Fruit fly (Drosophila melanogaster) whole organism, embryonic: ENCODE measurements around the gene CG15461.

Source experiments
- Aef1 ChIP-seq: fragments of 200-800 bp; sonication (Bioruptor generic); IDR thresholded peaks from 3 replicates; pipeline ENCODE4 v1.3.6; 2022; ENCODE audit warnings: missing biosample characterization, missing genetic modification characterization
- CG10274 ChIP-seq: fragments of 200-800 bp; sonication (Bioruptor generic); optimal IDR thresholded peaks from 3 replicates; lab custom pipeline; 2017; ENCODE audit warnings: missing biosample characterization, mild to moderate bottlenecking, missing genetic modification characterization
- CG10959 ChIP-seq: fragments of 200-800 bp; sonication (Bioruptor generic); IDR thresholded peaks from 2 replicates; pipeline ENCODE4 v1.3.6; 2022; ENCODE audit warnings: missing biosample characterization, missing genetic modification characterization
- CG11093 ChIP-seq: fragments of 200-800 bp; sonication (Bioruptor generic); IDR thresholded peaks from 3 replicates; pipeline ENCODE4 v1.3.6; 2022; ENCODE audit warnings: missing biosample characterization, missing genetic modification characterization
- CG11247 ChIP-seq: fragments of 200-800 bp; sonication (Bioruptor generic); IDR thresholded peaks from 2 replicates; pipeline ENCODE4 v1.3.6; 2022; ENCODE audit warnings: missing biosample characterization, missing genetic modification characterization
- CG12236 ChIP-seq: fragments of 200-800 bp; sonication (Bioruptor generic); optimal IDR thresholded peaks from 2 replicates; lab custom pipeline; 2016; ENCODE audit warnings: missing biosample characterization, missing genetic modification characterization
- CG1233 ChIP-seq: fragments of 200-800 bp; sonication (Bioruptor generic); optimal IDR thresholded peaks from 4 replicates; lab custom pipeline; 2018; ENCODE audit warnings: missing biosample characterization, mild to moderate bottlenecking, missing genetic modification characterization
- CG13287 ChIP-seq: fragments of 200-800 bp; sonication (Bioruptor generic); IDR thresholded peaks from 2 replicates; pipeline ENCODE4 v1.3.6; 2022; ENCODE audit warnings: missing biosample characterization, missing genetic modification characterization; ENCODE audit not compliant: partially characterized antibody
- CG14050 ChIP-seq: fragments of 200-800 bp; sonication (Bioruptor generic); IDR thresholded peaks from 3 replicates; pipeline ENCODE4 v1.3.6; 2022; ENCODE audit warnings: missing biosample characterization, missing genetic modification characterization
- CG14710 ChIP-seq: fragments of 200-800 bp; sonication (Bioruptor generic); optimal IDR thresholded peaks from 3 replicates; lab custom pipeline; 2019; ENCODE audit warnings: missing biosample characterization, mild to moderate bottlenecking, missing genetic modification characterization, moderate library complexity
- CG1602 ChIP-seq: fragments of 200-800 bp; sonication (Bioruptor generic); optimal IDR thresholded peaks from 3 replicates; lab custom pipeline; 2016; ENCODE audit warnings: missing biosample characterization, missing genetic modification characterization
- CG16815 ChIP-seq: fragments of 200-800 bp; sonication (Bioruptor generic); optimal IDR thresholded peaks from 3 replicates; lab custom pipeline; 2017; ENCODE audit warnings: missing biosample characterization, mild to moderate bottlenecking, missing genetic modification characterization
- CG17802 ChIP-seq: fragments of 200-800 bp; sonication (Bioruptor generic); optimal IDR thresholded peaks from 2 replicates; lab custom pipeline; 2018; ENCODE audit warnings: missing biosample characterization, mild to moderate bottlenecking, missing genetic modification characterization, moderate library complexity
- CG2875 ChIP-seq: fragments of 200-800 bp; sonication (Bioruptor generic); optimal IDR thresholded peaks from 2 replicates; lab custom pipeline; 2017; ENCODE audit warnings: missing biosample characterization, mild to moderate bottlenecking, missing genetic modification characterization, missing genetic modification reagents
- CG30020 ChIP-seq: fragments of 200-800 bp; optimal IDR thresholded peaks from 2 replicates; lab custom pipeline; 2019; ENCODE audit warnings: missing biosample characterization, mild to moderate bottlenecking, missing genetic modification characterization, moderate library complexity
- CG6254 ChIP-seq: fragments of 200-800 bp; sonication (Bioruptor generic); optimal IDR thresholded peaks from 3 replicates; lab custom pipeline; 2017; ENCODE audit warnings: mild to moderate bottlenecking, missing biosample characterization, missing genetic modification reagents, missing genetic modification characterization
- CG6683 ChIP-seq: fragments of 200-800 bp; sonication (Bioruptor generic); optimal IDR thresholded peaks from 2 replicates; lab custom pipeline; 2017; ENCODE audit warnings: missing biosample characterization, mild to moderate bottlenecking, missing genetic modification characterization, missing genetic modification reagents
- CG8281 ChIP-seq: fragments of 200-800 bp; sonication (Bioruptor generic); optimal IDR thresholded peaks from 2 replicates; lab custom pipeline; 2018; ENCODE audit warnings: missing biosample characterization, mild to moderate bottlenecking, missing genetic modification characterization, moderate library complexity
- CG9609 ChIP-seq: fragments of 200-800 bp; sonication (Bioruptor generic); optimal IDR thresholded peaks from 3 replicates; lab custom pipeline; 2016; ENCODE audit warnings: missing biosample characterization, missing genetic modification characterization
- Chrac-16 ChIP-seq: fragments of 200-800 bp; sonication (Bioruptor generic); optimal IDR thresholded peaks from 3 replicates; lab custom pipeline; 2016; ENCODE audit warnings: missing biosample characterization, missing genetic modification characterization
- CrebB ChIP-seq: fragments of 200-800 bp; sonication (Bioruptor generic); optimal IDR thresholded peaks from 3 replicates; lab custom pipeline; 2018; ENCODE audit warnings: missing biosample characterization, mild to moderate bottlenecking, missing genetic modification characterization
- Dad ChIP-seq: fragments of 200-800 bp; sonication (Bioruptor generic); optimal IDR thresholded peaks from 3 replicates; lab custom pipeline; 2016; ENCODE audit warnings: missing biosample characterization, missing genetic modification characterization
- Dfd ChIP-seq, 2 experiments: fragments of >200 bp; optimal IDR thresholded peaks; 2 replicates each; lab custom pipeline; 2017; ENCODE audit warnings: missing biosample characterization in 2 of 2, missing genetic modification characterization in 2 of 2
- E2f2 ChIP-seq: fragments of 200-800 bp; sonication (Bioruptor generic); IDR thresholded peaks from 2 replicates; pipeline ENCODE4 v1.3.6; 2022; ENCODE audit warnings: missing biosample characterization, missing genetic modification characterization
- H15 ChIP-seq: fragments of 200-800 bp; sonication (Bioruptor generic); IDR thresholded peaks from 3 replicates; pipeline ENCODE4 v1.3.6; 2022; ENCODE audit warnings: missing biosample characterization, missing genetic modification characterization
- Lim3 ChIP-seq: fragments of 200-800 bp; sonication (Bioruptor generic); IDR thresholded peaks from 2 replicates; pipeline ENCODE4 v1.3.6; 2022; ENCODE audit warnings: missing biosample characterization, missing genetic modification characterization
- Max ChIP-seq: fragments of 200-800 bp; sonication (Bioruptor generic); optimal IDR thresholded peaks from 2 replicates; lab custom pipeline; 2016; ENCODE audit warnings: missing biosample characterization, mild to moderate bottlenecking, missing genetic modification characterization
- Mes4 ChIP-seq: fragments of 200-800 bp; sonication (Bioruptor generic); optimal IDR thresholded peaks from 2 replicates; lab custom pipeline; 2016; ENCODE audit warnings: missing biosample characterization, missing genetic modification characterization
- NFAT ChIP-seq: fragments of 200-800 bp; sonication (Bioruptor generic); IDR thresholded peaks from 2 replicates; pipeline ENCODE4 v1.3.6; 2022; ENCODE audit warnings: missing biosample characterization, missing genetic modification characterization
- Nf-YC ChIP-seq: fragments of 200-800 bp; optimal IDR thresholded peaks from 3 replicates; lab custom pipeline; 2019; ENCODE audit warnings: missing biosample characterization, mild to moderate bottlenecking, missing genetic modification characterization, moderate library complexity
- Scr ChIP-seq: fragments of 200-800 bp; sonication (Bioruptor generic); IDR thresholded peaks from 2 replicates; pipeline ENCODE4 v1.3.6; 2022; ENCODE audit warnings: missing biosample characterization, missing genetic modification characterization; ENCODE audit not compliant: partially characterized antibody
- Sin3A ChIP-seq: fragments of >200 bp; optimal IDR thresholded peaks from 2 replicates; lab custom pipeline; 2018
- Ssrp ChIP-seq: fragments of 200-800 bp; sonication (Bioruptor generic); optimal IDR thresholded peaks from 2 replicates; lab custom pipeline; 2018; ENCODE audit warnings: missing biosample characterization, mild to moderate bottlenecking, missing genetic modification characterization, moderate library complexity
- Taf1 ChIP-seq: fragments of 200-800 bp; sonication (Bioruptor generic); IDR thresholded peaks from 2 replicates; pipeline ENCODE4 v1.3.6; 2022; ENCODE audit warnings: missing biosample characterization, missing genetic modification characterization
- ac ChIP-seq: fragments of 200-800 bp; sonication (Bioruptor generic); optimal IDR thresholded peaks from 3 replicates; lab custom pipeline; 2017; ENCODE audit warnings: missing biosample characterization, mild to moderate bottlenecking, missing genetic modification characterization
- bcd ChIP-seq: fragments of 200-800 bp; sonication (Bioruptor generic); optimal IDR thresholded peaks from 2 replicates; lab custom pipeline; 2017; ENCODE audit warnings: missing biosample characterization, mild to moderate bottlenecking, missing genetic modification characterization
- bsh ChIP-seq, 2 experiments: fragments of 200-800 bp; sonication (Bioruptor generic); optimal IDR thresholded peaks; 2 replicates each; lab custom pipeline; 2017 to 2018; ENCODE audit warnings: mild to moderate bottlenecking in 2 of 2, missing biosample characterization in 2 of 2, missing genetic modification characterization in 2 of 2, moderate library complexity in 1 of 2
- croc ChIP-seq: fragments of 200-800 bp; sonication (Bioruptor generic); conservative IDR thresholded peaks from 3 replicates; pipeline ENCODE4 v1.3.6; 2022; ENCODE audit warnings: missing biosample characterization, missing genetic modification characterization
- ham ChIP-seq: fragments of 200-800 bp; sonication (Bioruptor generic); IDR thresholded peaks from 2 replicates; pipeline ENCODE4 v1.3.6; 2022; ENCODE audit warnings: missing biosample characterization, missing genetic modification characterization
- mam ChIP-seq: fragments of 200-800 bp; sonication (Bioruptor generic); optimal IDR thresholded peaks from 3 replicates; lab custom pipeline; 2016; ENCODE audit warnings: missing biosample characterization, missing genetic modification characterization
- nmo ChIP-seq: fragments of 200-800 bp; sonication (Bioruptor generic); optimal IDR thresholded peaks from 2 replicates; lab custom pipeline; 2018; ENCODE audit warnings: missing biosample characterization, mild to moderate bottlenecking, missing genetic modification characterization, moderate library complexity
- p53 ChIP-seq: fragments of 200-800 bp; sonication (Bioruptor generic); optimal IDR thresholded peaks from 2 replicates; lab custom pipeline; 2016; ENCODE audit warnings: missing biosample characterization, missing genetic modification characterization
- psq ChIP-seq: fragments of 200-800 bp; sonication (Bioruptor generic); optimal IDR thresholded peaks from 2 replicates; lab custom pipeline; 2017; ENCODE audit warnings: missing biosample characterization, missing genetic modification characterization
- repo ChIP-seq: fragments of 200-800 bp; sonication (Bioruptor generic); optimal IDR thresholded peaks from 2 replicates; lab custom pipeline; 2016; ENCODE audit warnings: missing biosample characterization, missing genetic modification characterization
- scrt ChIP-seq: fragments of 200-800 bp; sonication (Bioruptor generic); optimal IDR thresholded peaks from 2 replicates; lab custom pipeline; 2018; ENCODE audit warnings: missing biosample characterization, mild to moderate bottlenecking, missing genetic modification characterization, moderate library complexity
- sob ChIP-seq: fragments of 200-800 bp; sonication (Bioruptor generic); IDR thresholded peaks from 2 replicates; pipeline ENCODE4 v1.3.6; 2022; ENCODE audit warnings: missing biosample characterization, missing genetic modification characterization
- tup ChIP-seq: fragments of 200-800 bp; sonication (Bioruptor generic); optimal IDR thresholded peaks from 2 replicates; lab custom pipeline; 2016; ENCODE audit warnings: missing biosample characterization, mild to moderate bottlenecking, missing genetic modification characterization, moderate library complexity
- tx ChIP-seq: fragments of 200-800 bp; sonication (Bioruptor generic); optimal IDR thresholded peaks from 2 replicates; lab custom pipeline; 2016; ENCODE audit warnings: missing biosample characterization, missing genetic modification characterization
- unpg ChIP-seq: fragments of 200-800 bp; sonication (Bioruptor generic); optimal IDR thresholded peaks from 3 replicates; lab custom pipeline; 2018; ENCODE audit warnings: missing biosample characterization, mild to moderate bottlenecking, missing genetic modification characterization, moderate library complexity
- vnd ChIP-seq: fragments of 200-800 bp; sonication (Bioruptor generic); IDR thresholded peaks from 3 replicates; pipeline ENCODE4 v1.3.6; 2022; ENCODE audit warnings: missing biosample characterization, missing genetic modification characterization; ENCODE audit not compliant: partially characterized antibody
- z ChIP-seq: fragments of 200-800 bp; sonication (Bioruptor generic); IDR thresholded peaks from 3 replicates; pipeline ENCODE4 v1.3.6; 2022; ENCODE audit warnings: missing biosample characterization, missing genetic modification characterization

Gene CG15461

DNA sequence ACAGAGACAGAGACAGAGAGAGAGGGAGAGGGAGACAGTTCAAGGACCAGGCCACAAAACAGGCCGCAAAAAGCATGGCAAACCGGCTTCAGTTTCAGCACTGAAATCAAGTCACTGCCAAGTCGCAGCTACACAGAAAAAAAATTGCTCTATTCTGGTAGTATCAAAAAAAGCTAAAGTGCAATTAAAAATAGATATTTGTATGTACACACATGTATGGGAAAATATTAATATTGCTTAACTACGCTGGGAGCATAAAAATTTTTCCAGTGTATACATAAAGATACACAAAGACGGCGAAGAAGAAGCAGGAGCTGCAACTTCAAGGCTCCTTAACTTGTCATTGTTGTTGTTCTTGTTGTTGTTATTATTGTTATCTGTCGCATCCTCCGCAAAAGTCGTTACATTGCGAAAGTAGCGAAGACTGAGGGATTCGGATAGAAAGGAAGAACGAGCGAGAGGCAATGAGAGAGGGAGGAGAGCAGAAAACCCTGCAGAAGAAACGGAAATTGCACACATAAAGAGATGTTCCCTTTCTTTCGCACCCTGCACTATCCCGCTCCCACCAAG, 15.1 kb downstream of the CG15461 start (continued):
- no peak for TF ChIP-seq CG30020 (tag; lab: Kevin White, UChicago)
- TF ChIP-seq tup (GFP tag; lab: Kevin White, UChicago): no peak
- no peak for TF ChIP-seq CG6683
- TF ChIP-seq H15 (GFP tag; lab: Robert Waterston, UW): no peak
- TF ChIP-seq Max (GFP tag; lab: Kevin White, UChicago): no peak
- TF ChIP-seq CG14050 (GFP tag; lab: Robert Waterston, UW): no peak
- TF ChIP-seq scrt (GFP tag; lab: Kevin White, UChicago): no peak
- TF ChIP-seq CG8281 (tag; lab: Kevin White, UChicago): no peak
- no peak for TF ChIP-seq CG12236 (GFP tag; lab: Kevin White, UChicago)
- TF ChIP-seq Chrac-16 (GFP tag; lab: Kevin White, UChicago): peak; percentile 32
- peak; percentile 33 for TF ChIP-seq mam (GFP tag; lab: Kevin White, UChicago)
- no peak for TF ChIP-seq E2f2 (GFP tag; lab: Robert Waterston, UW)
- peak; percentile 50 for TF ChIP-seq nmo (GFP tag; lab: Kevin White, UChicago)
- TF ChIP-seq Ssrp: peak; percentile 17
- no peak for TF ChIP-seq Scr
- TF ChIP-seq CG1602 (GFP tag; lab: Kevin White, UChicago): no peak
- no peak for TF ChIP-seq CG11247 (GFP tag; lab: Robert Waterston, UW)
- no peak for TF ChIP-seq repo
- no peak for TF ChIP-seq Lim3 (GFP tag; lab: Robert Waterston, UW)
- no peak for TF ChIP-seq CG11093
- no peak for TF ChIP-seq Taf1 (GFP tag; lab: Robert Waterston, UW)
- no peak for TF ChIP-seq CG16815 (GFP tag; lab: Kevin White, UChicago)
- TF ChIP-seq ham (GFP tag; lab: Robert Waterston, UW): no peak
- no peak for TF ChIP-seq CG13287
- TF ChIP-seq CG17802 (tag; lab: Kevin White, UChicago): no peak
- TF ChIP-seq bcd (GFP tag; lab: Kevin White, UChicago): no peak
- no peak for TF ChIP-seq CrebB (tag; lab: Kevin White, UChicago)
- peak; percentile 4 for TF ChIP-seq Mes4 (GFP tag; lab: Kevin White, UChicago)
- TF ChIP-seq CG10274 (GFP tag; lab: Kevin White, UChicago): no peak
- no peak for TF ChIP-seq CG1233
- peak; percentile 19; the same call in 1 of the 3 replicates for TF ChIP-seq croc (GFP tag; lab: Robert Waterston, UW)
- TF ChIP-seq CG10959 (GFP tag; lab: Robert Waterston, UW): no peak
- peak; percentile 23; the same call in 1 of the 2 replicates for TF ChIP-seq sob
- TF ChIP-seq CG14710: no peak
- no peak for TF ChIP-seq vnd (GFP tag; lab: Robert Waterston, UW)
- no peak for TF ChIP-seq ac (GFP tag; lab: Kevin White, UChicago)
- TF ChIP-seq CG9609: peak; percentile 35
- no peak for TF ChIP-seq z (GFP tag; lab: Robert Waterston, UW)
- TF ChIP-seq Dad (GFP tag; lab: Kevin White, UChicago): no peak
- no peak for TF ChIP-seq p53 (GFP tag; lab: Kevin White, UChicago)
- TF ChIP-seq Dfd (GFP tag; optimal IDR thresholded peaks at IDR 0.05; lab: Kevin White, UChicago): no peak
- TF ChIP-seq unpg (GFP tag; lab: Kevin White, UChicago): peak; percentile 54
- peak; percentile 61 to 77 for TF ChIP-seq bsh (GFP tag; optimal IDR thresholded peaks at IDR 0.05; lab: Kevin White, UChicago)
- no peak for TF ChIP-seq tx (GFP tag; lab: Kevin White, UChicago)
- peak; percentile 41; the same call in 2 of the 3 replicates for TF ChIP-seq Aef1 (GFP tag; lab: Robert Waterston, UW)
- no peak for TF ChIP-seq CG6254 (GFP tag; lab: Kevin White, UChicago)
- TF ChIP-seq CG2875 (GFP tag; lab: Kevin White, UChicago): no peak
- TF ChIP-seq psq (GFP tag; lab: Kevin White, UChicago): peak; percentile 4
- TF ChIP-seq Nf-YC (tag; lab: Kevin White, UChicago): no peak
- no peak for TF ChIP-seq NFAT (GFP tag; lab: Robert Waterston, UW)
- no peak for TF ChIP-seq Sin3A (lab: Kevin White, UChicago)
